Fruit fly (Drosophila melanogaster): Measurements from ENCODE around the gene Zif.

Gene Zif

DNA sequence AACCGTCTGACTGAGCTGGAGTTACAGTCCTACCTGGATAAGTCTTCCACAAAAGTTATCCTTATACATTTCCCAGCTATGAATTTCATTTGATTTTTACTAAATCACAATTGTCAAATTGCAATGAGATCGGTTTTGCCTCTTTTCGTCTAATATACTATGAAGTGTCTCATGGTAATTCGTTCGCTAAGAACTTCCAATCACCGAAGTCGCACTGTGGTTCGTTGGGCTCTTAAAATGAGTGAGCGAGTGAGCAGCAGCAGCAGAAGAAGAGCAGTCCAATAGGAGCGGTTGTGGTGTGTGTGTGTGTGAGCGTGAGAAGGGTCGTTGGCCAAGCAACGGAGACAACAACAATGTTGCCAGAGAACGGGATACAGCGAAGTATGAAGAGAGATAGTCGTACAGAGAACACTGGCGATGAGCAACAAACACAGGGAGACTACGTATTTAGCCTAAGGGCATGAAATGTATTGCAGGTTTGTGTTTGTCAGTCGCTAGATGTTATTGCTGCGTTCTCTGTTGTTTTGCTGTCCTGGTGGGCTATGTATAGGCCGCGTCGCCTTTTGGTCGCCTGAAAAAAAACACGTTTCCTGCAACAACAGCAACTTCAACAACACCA is 32.8 kb upstream of the Zif start (continued):
- peak; percentile 97 for TF ChIP-seq CG7368 (GFP tag; optimal IDR thresholded peaks at IDR 0.05)
- peak; percentile 91 to 95 for TF ChIP-seq salr (GFP tag; optimal IDR thresholded peaks at IDR 0.05)
- TF ChIP-seq Blimp-1 (GFP tag; optimal IDR thresholded peaks at IDR 0.05), result peak; percentile 86
- TF ChIP-seq lz (GFP tag; optimal IDR thresholded peaks at IDR 0.05), result peak; percentile 98
- peak; percentile 94 for TF ChIP-seq fd85E (GFP tag; optimal IDR thresholded peaks at IDR 0.05)
- peak; percentile 98 for TF ChIP-seq pdm3 (GFP tag; optimal IDR thresholded peaks at IDR 0.05)
- TF ChIP-seq CG10631 (GFP tag; optimal IDR thresholded peaks at IDR 0.05), result peak; percentile 98
- peak; percentile 96 for TF ChIP-seq spab (GFP tag; optimal IDR thresholded peaks at IDR 0.05)
- TF ChIP-seq esn (GFP tag; optimal IDR thresholded peaks at IDR 0.05), result peak; percentile 99
- peak; percentile 89 for TF ChIP-seq Gug (GFP tag; IDR thresholded peaks at IDR 0.05)
- TF ChIP-seq OdsH (GFP tag; optimal IDR thresholded peaks at IDR 0.05), result peak; percentile 98
- TF ChIP-seq Met (GFP tag; optimal IDR thresholded peaks at IDR 0.05), result peak; percentile 99
- TF ChIP-seq CG10669 (GFP tag; optimal IDR thresholded peaks at IDR 0.05), result peak; percentile 97
- TF ChIP-seq Ets21C (GFP tag; optimal IDR thresholded peaks at IDR 0.05), result peak; percentile 97
- peak; percentile 97 for TF ChIP-seq CG8319 (GFP tag; optimal IDR thresholded peaks at IDR 0.05)
- TF ChIP-seq fkh (GFP tag; optimal IDR thresholded peaks at IDR 0.05), result peak; percentile 44
- TF ChIP-seq Sox15 (GFP tag; optimal IDR thresholded peaks at IDR 0.05), result peak; percentile 96
- TF ChIP-seq Sox14 (GFP tag; optimal IDR thresholded peaks at IDR 0.05), result peak; percentile 99
- TF ChIP-seq Hr38 (GFP tag; optimal IDR thresholded peaks at IDR 0.05), result peak; percentile 42
- peak; percentile 89 for TF ChIP-seq CG4318 (GFP tag; optimal IDR thresholded peaks at IDR 0.05)

DNA sequence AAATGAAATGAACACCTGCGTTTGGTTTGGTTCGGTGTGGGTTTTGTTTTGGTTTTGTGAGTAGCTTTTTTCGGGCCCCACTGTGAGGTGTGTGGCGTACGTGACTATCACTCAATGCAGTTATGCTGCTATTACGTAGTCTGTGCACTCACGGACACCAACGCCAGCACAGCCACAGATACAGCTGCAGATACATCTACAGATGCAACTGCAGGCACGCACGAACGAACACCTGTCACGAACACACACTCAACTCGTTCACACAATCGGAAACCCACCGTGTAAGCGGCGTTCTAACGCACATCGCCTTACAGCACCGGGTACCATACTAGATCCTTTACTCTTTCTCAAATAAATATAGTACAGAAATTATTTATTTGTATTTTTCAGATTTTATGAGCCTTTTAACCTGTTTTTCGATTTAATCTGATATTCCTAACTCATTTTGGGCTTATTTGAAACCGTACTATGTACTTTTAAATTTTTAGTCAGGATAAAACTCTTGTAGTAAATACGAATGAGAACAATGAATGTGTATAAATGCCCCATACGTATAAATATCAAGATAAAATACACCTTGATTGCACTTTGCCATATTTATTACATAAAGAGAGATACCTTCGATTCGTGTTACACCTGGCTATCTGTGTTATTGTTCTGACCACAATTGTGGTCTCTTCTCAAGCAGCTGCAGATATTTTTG is 31.3 kb upstream of the Zif start:
- TF ChIP-seq Hr4 (GFP tag; optimal IDR thresholded peaks at IDR 0.05) (peak; percentile 52), CG31627 (GFP tag; optimal IDR thresholded peaks at IDR 0.05) (peak; percentile 54), CG8632 (GFP tag; optimal IDR thresholded peaks at IDR 0.05) (peak; percentile 25), CG11762 (GFP tag; optimal IDR thresholded peaks at IDR 0.05; ENCODE audit: insufficient read depth) (peak; percentile 40), acj6 (GFP tag; optimal IDR thresholded peaks at IDR 0.05) (peak; percentile 31), Met (GFP tag; optimal IDR thresholded peaks at IDR 0.05) (peak; percentile 72), Sox15 (GFP tag; optimal IDR thresholded peaks at IDR 0.05) (no peak), CG15336 (GFP tag; IDR thresholded peaks at IDR 0.05) (0 out of 2 replicates have a peak, but pooled peaks have one; percentile 7), fkh (GFP tag; optimal IDR thresholded peaks at IDR 0.05) (no peak), Sox14 (GFP tag; optimal IDR thresholded peaks at IDR 0.05) (peak; percentile 71), achi (GFP tag; optimal IDR thresholded peaks at IDR 0.05) (peak; percentile 40), Smox (GFP tag; optimal IDR thresholded peaks at IDR 0.05) (peak; percentile 54), CG8319 (GFP tag; optimal IDR thresholded peaks at IDR 0.05) (no peak), Lpt (GFP tag; optimal IDR thresholded peaks at IDR 0.05) (peak; percentile 57), CG3032 (tag; optimal IDR thresholded peaks at IDR 0.05) (peak; percentile 7), eg (GFP tag; IDR thresholded peaks at IDR 0.05) (no peak), Eip75B (GFP tag; optimal IDR thresholded peaks at IDR 0.05) (peak; percentile 24), CG1621 (tag; optimal IDR thresholded peaks at IDR 0.05) (no peak), dac (GFP tag; optimal IDR thresholded peaks at IDR 0.05) (no peak), CG6163 (GFP tag; IDR thresholded peaks at IDR 0.05) (peak; percentile 55; the same call in 2 of the 3 replicates), Sox102F (GFP tag; optimal IDR thresholded peaks at IDR 0.05) (peak; percentile 56), Eip78C (GFP tag) (peak; percentile 82), dsx (GFP tag; optimal IDR thresholded peaks at IDR 0.05; ENCODE audit: poor library complexity, severe bottlenecking) (no peak), salr (GFP tag; optimal IDR thresholded peaks at IDR 0.05) (peak in 1 of 2 experiments; percentile 74), esn (GFP tag; optimal IDR thresholded peaks at IDR 0.05) (peak; percentile 68), CG16779 (tag; optimal IDR thresholded peaks at IDR 0.05) (peak; percentile 37), ss (GFP tag; optimal IDR thresholded peaks at IDR 0.05) (peak in 1 of 2 experiments; percentile 29), CG32006 (GFP tag; optimal IDR thresholded peaks at IDR 0.05) (peak; percentile 75), CG9139 (GFP tag; optimal IDR thresholded peaks at IDR 0.05) (no peak), CG11294 (GFP tag; IDR thresholded peaks at IDR 0.05) (no peak; the same call in 1 of the 2 replicates), CG11902 (GFP tag; optimal IDR thresholded peaks at IDR 0.05) (no peak), Eip93F (GFP tag; optimal IDR thresholded peaks at IDR 0.05) (no peak), OdsH (GFP tag; optimal IDR thresholded peaks at IDR 0.05) (peak; percentile 51), CG6276 (GFP tag; optimal IDR thresholded peaks at IDR 0.05) (peak; percentile 55), CG7368 (GFP tag; optimal IDR thresholded peaks at IDR 0.05) (peak; percentile 14), topi (GFP tag; optimal IDR thresholded peaks at IDR 0.05) (peak; percentile 63)

All from whole organism, prepupa.